Worm (Caenorhabditis elegans) whole organism, L3 larva: Measurements from ENCODE around the gene lipl-1.

ENCODE experiments used
- R02D3.7 ChIP-seq: fragments of 150-350 bp; optimal IDR thresholded peaks from 2 replicates; lab custom pipeline; 2014; ENCODE audit warnings: missing biosample characterization, missing genetic modification characterization
- ZK546.5 ChIP-seq: sonication (generic microtip); optimal IDR thresholded peaks from 2 replicates; lab custom pipeline; 2017; ENCODE audit warnings: missing biosample characterization, missing genetic modification characterization
- aly-2 ChIP-seq: fragments of 150-350 bp; optimal IDR thresholded peaks from 2 replicates; lab custom pipeline; 2014; ENCODE audit warnings: missing biosample characterization, missing genetic modification characterization
- ceh-28 ChIP-seq: fragments of 150-350 bp; optimal IDR thresholded peaks from 2 replicates; lab custom pipeline; 2014; ENCODE audit warnings: missing biosample characterization, missing genetic modification reagents, missing genetic modification characterization
- ceh-9 ChIP-seq: sonication (generic microtip); optimal IDR thresholded peaks from 2 replicates; lab custom pipeline; 2018; ENCODE audit warnings: missing biosample characterization, missing genetic modification characterization
- daf-12 ChIP-seq: fragments of 150-350 bp; optimal IDR thresholded peaks from 2 replicates; lab custom pipeline; 2014; ENCODE audit warnings: missing biosample characterization, missing genetic modification reagents, missing genetic modification characterization
- elt-1 ChIP-seq: fragments of 150-350 bp; optimal IDR thresholded peaks from 2 replicates; lab custom pipeline; 2014; ENCODE audit warnings: missing biosample characterization, missing genetic modification characterization
- elt-2 ChIP-seq: sonication (generic microtip); optimal IDR thresholded peaks from 2 replicates; lab custom pipeline; 2016; ENCODE audit warnings: missing genetic modification reagents, mild to moderate bottlenecking, missing genetic modification characterization, missing compliant biosample characterization
- elt-3 ChIP-seq, 3 experiments: fragments of 150-350 bp in 1 of 3; sonication (generic microtip) in 2 of 3; optimal IDR thresholded peaks; 2 replicates in 2 of 3; 4 replicates in 1 of 3; lab custom pipeline; 2014 to 2017; ENCODE audit warnings: missing biosample characterization in 3 of 3, missing genetic modification characterization in 3 of 3
- fkh-10 ChIP-seq: sonication (generic microtip); optimal IDR thresholded peaks from 2 replicates; lab custom pipeline; 2017; ENCODE audit warnings: missing biosample characterization, missing genetic modification reagents, missing genetic modification characterization
- fkh-2 ChIP-seq: fragments of 150-350 bp; optimal IDR thresholded peaks from 2 replicates; lab custom pipeline; 2014; ENCODE audit warnings: missing biosample characterization, missing genetic modification reagents, missing genetic modification characterization
- hmg-11 ChIP-seq: sonication (generic microtip); optimal IDR thresholded peaks from 2 replicates; lab custom pipeline; 2016; ENCODE audit warnings: missing genetic modification characterization, missing compliant biosample characterization
- jun-1 ChIP-seq: fragments of 150-350 bp; optimal IDR thresholded peaks from 2 replicates; lab custom pipeline; 2014; ENCODE audit warnings: missing biosample characterization, missing genetic modification reagents, missing genetic modification characterization
- lin-15B ChIP-seq: fragments of 150-350 bp; optimal IDR thresholded peaks from 2 replicates; lab custom pipeline; 2014; ENCODE audit warnings: missing biosample characterization, missing genetic modification characterization
- mdl-1 ChIP-seq: fragments of 150-350 bp; optimal IDR thresholded peaks from 2 replicates; lab custom pipeline; 2014; ENCODE audit warnings: missing biosample characterization, missing genetic modification characterization
- mml-1 ChIP-seq: fragments of 150-350 bp; sonication (generic microtip); optimal IDR thresholded peaks from 3 replicates; lab custom pipeline; 2014; ENCODE audit warnings: missing biosample characterization, missing genetic modification characterization
- nfya-1 ChIP-seq: sonication (generic microtip); optimal IDR thresholded peaks from 2 replicates; lab custom pipeline; 2017; ENCODE audit warnings: missing genetic modification characterization, mild to moderate bottlenecking, missing compliant biosample characterization, antibody characterized with exemption, moderate library complexity; ENCODE audit not compliant: insufficient read depth
- nhr-11 ChIP-seq: fragments of 150-350 bp; optimal IDR thresholded peaks from 2 replicates; lab custom pipeline; 2014; ENCODE audit warnings: missing biosample characterization, missing genetic modification characterization
- nhr-23 ChIP-seq: fragments of 150-350 bp; optimal IDR thresholded peaks from 2 replicates; lab custom pipeline; 2014; ENCODE audit warnings: missing biosample characterization, missing genetic modification reagents, missing genetic modification characterization
- nhr-237 ChIP-seq: fragments of 150-350 bp; optimal IDR thresholded peaks from 2 replicates; lab custom pipeline; 2014; ENCODE audit warnings: missing biosample characterization, missing genetic modification characterization
- nhr-25 ChIP-seq: sonication (generic microtip); optimal IDR thresholded peaks from 2 replicates; lab custom pipeline; 2017; ENCODE audit warnings: missing biosample characterization, missing genetic modification characterization
- nhr-28 ChIP-seq: fragments of 150-350 bp; optimal IDR thresholded peaks from 2 replicates; lab custom pipeline; 2014; ENCODE audit warnings: missing biosample characterization, missing genetic modification characterization
- nhr-43 ChIP-seq: sonication (generic microtip); optimal IDR thresholded peaks from 2 replicates; lab custom pipeline; 2016; ENCODE audit warnings: mild to moderate bottlenecking, missing genetic modification characterization, missing compliant biosample characterization; ENCODE audit not compliant: poor library complexity, severe bottlenecking
- nhr-77 ChIP-seq: fragments of 150-350 bp; optimal IDR thresholded peaks from 2 replicates; lab custom pipeline; 2014; ENCODE audit warnings: missing biosample characterization, missing genetic modification characterization
- pha-4 ChIP-seq: fragments of 150-350 bp; optimal IDR thresholded peaks from 2 replicates; lab custom pipeline; 2014; ENCODE audit warnings: missing biosample characterization, missing genetic modification reagents, missing genetic modification characterization
- sea-2 ChIP-seq: fragments of 150-350 bp; sonication (generic microtip); optimal IDR thresholded peaks from 4 replicates; lab custom pipeline; 2014; ENCODE audit warnings: missing biosample characterization, missing genetic modification reagents, missing genetic modification characterization
- tbx-2 ChIP-seq: sonication (generic microtip); optimal IDR thresholded peaks from 2 replicates; lab custom pipeline; 2016; ENCODE audit warnings: mild to moderate bottlenecking, missing genetic modification characterization, missing compliant biosample characterization
- zag-1 ChIP-seq: fragments of 150-350 bp; optimal IDR thresholded peaks from 2 replicates; lab custom pipeline; 2014; ENCODE audit warnings: missing biosample characterization, missing genetic modification characterization
- ztf-4 ChIP-seq: fragments of 150-350 bp; optimal IDR thresholded peaks from 2 replicates; lab custom pipeline; 2014; ENCODE audit warnings: missing biosample characterization, missing genetic modification characterization

The lipl-1 gene

DNA sequence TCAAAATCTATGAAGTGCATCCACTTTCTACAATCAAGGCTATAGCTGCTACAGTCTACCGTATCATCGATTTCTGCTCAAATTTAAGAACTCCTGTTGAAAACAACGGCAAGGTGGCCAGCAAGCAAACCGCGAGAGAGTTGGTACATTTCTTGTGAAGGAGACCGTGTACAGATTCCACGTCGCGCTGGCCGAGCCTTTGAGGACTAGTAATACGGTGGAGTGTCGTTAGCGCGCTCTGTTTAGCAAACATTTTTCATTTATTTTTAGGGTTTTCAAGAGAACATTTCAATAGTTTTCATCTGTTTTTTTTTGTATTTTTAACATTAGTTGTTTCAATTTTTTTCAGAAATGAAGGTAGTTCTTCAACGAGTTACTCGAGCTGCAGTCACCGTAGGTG, 32.5 kb downstream of the lipl-1 start, which contains the start of gene pqn-68:
Gene pqn-68 (plus strand): TSS at position 350 of the 400 bp plus-strand sequence.
- TF ChIP-seq lin-15B (tag; lab: Kevin White, UChicago) (peak; percentile 33), pha-4 (peak; percentile 60), hmg-11 (tag; lab: Kevin White, UChicago) (peak; percentile 48), elt-2 (no peak), nfya-1 (tag; lab: Kevin White, UChicago) (peak; percentile 42), elt-3 (tag; optimal IDR thresholded peaks at IDR 0.05; lab: Kevin White, UChicago) (no peak), nhr-23 (tag; lab: Kevin White, UChicago) (peak; percentile 12)

DNA sequence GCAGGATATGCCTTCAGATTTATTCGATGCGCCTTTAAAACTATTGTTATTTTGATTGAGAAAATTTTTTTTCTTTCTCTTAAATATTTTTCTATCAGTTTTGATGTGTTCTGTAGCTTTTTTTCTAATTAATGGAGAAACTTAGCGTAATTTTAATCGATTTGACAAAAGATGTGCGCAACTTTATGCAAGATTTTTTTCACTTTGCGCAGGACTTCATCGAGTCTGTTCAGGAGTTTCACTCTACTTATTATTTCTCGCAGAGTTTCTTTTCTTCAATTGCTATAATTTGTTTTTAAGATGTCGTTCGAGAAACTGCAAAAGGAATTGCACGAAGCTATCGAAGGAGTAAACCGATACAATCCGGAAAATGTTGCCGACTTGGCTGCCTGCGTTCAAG, 33.9 kb downstream of the lipl-1 start, which contains the start of gene eif-3.K:
Gene eif-3.K (plus strand): TSS at position 301 of the 400 bp plus-strand sequence.
- no peak for TF ChIP-seq nhr-11 (tag; lab: Kevin White, UChicago)
- no peak for TF ChIP-seq mml-1 (tag; lab: Kevin White, UChicago)
- no peak for TF ChIP-seq ceh-28
- TF ChIP-seq ZK546.5 = no peak
- TF ChIP-seq jun-1 (tag; lab: Kevin White, UChicago) = no peak
- no peak for TF ChIP-seq nhr-28
- TF ChIP-seq ztf-4 (tag; lab: Kevin White, UChicago) = no peak
- TF ChIP-seq R02D3.7 (tag; lab: Kevin White, UChicago) = no peak
- TF ChIP-seq aly-2 (tag; lab: Kevin White, UChicago) = no peak
- no peak for TF ChIP-seq elt-1
- no peak for TF ChIP-seq fkh-10 (GFP tag; lab: Kevin White, UChicago)
- TF ChIP-seq nhr-77 (tag; lab: Kevin White, UChicago) = no peak
- no peak for TF ChIP-seq mdl-1 (tag; lab: Kevin White, UChicago)
- TF ChIP-seq daf-12 = no peak

DNA sequence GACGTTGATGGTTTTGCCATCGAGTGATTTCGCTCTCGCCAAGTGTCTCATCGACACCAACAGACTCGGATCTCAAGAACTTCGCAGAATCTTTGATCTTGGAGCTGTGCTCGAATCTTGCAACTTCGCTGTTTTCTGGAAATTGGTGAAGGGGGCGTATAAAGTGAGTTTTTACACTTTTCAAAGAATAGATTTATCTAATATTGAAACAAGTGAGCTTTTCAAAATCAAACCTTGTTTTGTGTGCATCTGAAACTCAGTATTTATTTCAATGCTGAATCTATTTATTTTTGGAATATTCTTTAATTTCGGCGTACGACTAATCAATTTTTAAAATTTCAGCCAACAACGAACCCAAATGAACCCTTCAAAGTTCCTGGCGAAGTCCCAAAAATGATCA, 34.5 kb downstream of the lipl-1 start:
- no peak for TF ChIP-seq tbx-2
- TF ChIP-seq nhr-237 = no peak
- TF ChIP-seq ceh-9 (tag; lab: Kevin White, UChicago) = no peak
- no peak for TF ChIP-seq sea-2 (GFP tag; lab: Kevin White, UChicago)
- no peak for TF ChIP-seq R02D3.7 (tag; lab: Kevin White, UChicago)
- TF ChIP-seq nhr-43 (tag; lab: Kevin White, UChicago) = no peak
- no peak for TF ChIP-seq elt-2

DNA sequence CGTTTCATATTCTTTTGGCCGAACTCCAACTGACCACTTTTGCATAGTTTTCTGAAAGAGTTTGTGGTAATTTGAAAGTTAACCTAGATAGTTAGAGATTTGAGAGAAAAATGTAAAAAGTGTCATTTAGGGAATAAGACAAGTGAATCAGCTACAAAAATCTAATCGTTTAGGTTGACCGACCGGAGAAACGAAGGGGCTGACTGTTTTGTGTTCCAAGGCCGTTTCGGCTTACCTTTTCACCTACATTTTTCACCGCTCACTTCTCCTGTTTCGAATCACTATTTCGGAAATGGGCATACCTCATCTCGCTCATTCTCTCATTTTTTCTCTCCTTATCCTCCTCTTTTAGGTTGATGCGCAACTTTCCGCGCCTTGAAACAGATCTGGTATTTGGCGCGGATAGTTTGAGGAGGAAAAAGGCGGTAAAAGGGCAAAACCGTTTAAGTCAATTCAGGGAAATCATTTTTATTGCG, 41.3 kb downstream of the lipl-1 start, which contains the start of gene mpst-7:
Gene mpst-7 (minus strand): TSS at position 51 of the 476 bp plus-strand sequence.
- no peak for TF ChIP-seq nhr-77 (tag; lab: Kevin White, UChicago)
- TF ChIP-seq nhr-25 (tag; lab: Kevin White, UChicago) = peak; percentile 57
- TF ChIP-seq nhr-23 (tag; lab: Kevin White, UChicago) = peak; percentile 21
- no peak for TF ChIP-seq nhr-43 (tag; lab: Kevin White, UChicago)
- no peak for TF ChIP-seq fkh-2

DNA sequence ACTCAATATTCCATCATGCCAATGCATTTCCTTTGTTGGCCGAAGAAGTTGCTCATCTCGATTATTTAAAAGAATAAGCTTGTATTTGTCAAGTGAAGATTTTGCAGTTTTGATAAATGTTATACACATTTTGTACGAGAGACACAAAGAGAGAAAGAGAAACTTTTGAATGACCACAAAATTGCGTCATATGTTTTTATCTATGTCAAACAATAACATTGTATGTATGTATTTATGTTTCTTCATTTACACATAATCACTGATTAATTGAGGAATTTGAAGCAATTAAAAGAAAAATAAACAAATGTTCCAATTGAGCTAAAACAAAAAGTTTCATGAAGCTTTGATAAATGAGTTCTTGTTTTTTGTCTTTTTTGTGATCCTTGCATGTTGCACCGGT, 43.4 kb downstream of the lipl-1 start, which contains the start of gene hrg-9:
Gene hrg-9 (minus strand): TSS at position 152 of the 400 bp plus-strand sequence.
- TF ChIP-seq elt-2 = peak; percentile 37
- no peak for TF ChIP-seq nhr-23 (tag; lab: Kevin White, UChicago)
- peak; percentile 55 for TF ChIP-seq pha-4

DNA sequence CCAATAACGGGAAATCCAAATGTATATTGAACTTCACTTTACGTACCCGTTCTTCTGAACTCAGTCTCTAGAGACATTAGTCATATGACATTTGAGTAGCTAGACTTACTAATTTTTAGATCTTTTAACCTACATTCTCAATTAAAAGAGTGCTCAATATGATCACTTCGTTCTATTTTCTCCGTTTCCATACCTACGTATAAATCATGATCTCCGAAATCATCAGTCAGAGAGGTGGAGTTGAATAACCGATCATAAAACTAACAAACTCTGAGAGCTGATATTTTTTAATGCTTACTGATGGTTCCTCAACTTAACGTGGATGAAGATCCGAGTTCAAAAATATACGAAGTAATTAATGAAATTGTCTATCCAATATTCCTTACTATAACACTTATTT, 44.3 kb downstream of the lipl-1 start, which contains the start of gene srd-35:
Gene srd-35 (plus strand): TSS at position 301 of the 400 bp plus-strand sequence.
- TF ChIP-seq tbx-2 (no peak), lin-15B (tag; lab: Kevin White, UChicago) (no peak), fkh-2 (no peak)

DNA sequence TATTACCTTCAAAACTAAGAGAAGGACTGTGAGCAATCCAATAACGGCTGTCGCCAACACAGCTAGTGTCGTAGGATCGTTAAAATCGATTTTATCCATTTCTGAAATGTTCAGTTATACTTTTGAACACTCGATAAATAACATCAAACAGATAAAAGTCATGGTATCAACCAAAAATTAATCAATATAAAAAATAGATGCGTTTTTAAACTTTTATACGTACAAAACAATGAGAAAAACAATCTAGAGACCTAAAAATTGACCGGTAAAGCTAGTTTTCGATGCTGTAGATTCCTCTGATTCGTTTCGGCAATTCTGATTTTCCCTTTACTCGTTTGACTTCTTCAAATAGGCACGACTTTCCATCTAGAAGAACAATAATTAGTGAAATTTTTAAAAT, 47.3 kb downstream of the lipl-1 start, which contains the start of gene R186.3:
Gene R186.3 (minus strand): TSS at position 101 of the 400 bp plus-strand sequence.
- no peak for TF ChIP-seq ztf-4 (tag; lab: Kevin White, UChicago)
- no peak for TF ChIP-seq zag-1 (tag; lab: Kevin White, UChicago)
- TF ChIP-seq nhr-237 = no peak
